Worm (Caenorhabditis elegans): ENCODE results near the gene Y51H7C.7.
A peak's percentile ranks its signal among the peaks of the same experiment; 100 is the strongest.

The Y51H7C.7 gene

ce11 chrII:1371533-1371932 lies 30.8 kb upstream of the Y51H7C.7 start:
- TF ChIP-seq nhr-43 (tag; optimal IDR thresholded peaks at IDR 0.05; ENCODE audit: poor library complexity, severe bottlenecking): no peak
- peak; percentile 22 for TF ChIP-seq lsy-12 (tag; optimal IDR thresholded peaks at IDR 0.05)

- TF ChIP-seq nfya-1 (tag; optimal IDR thresholded peaks at IDR 0.05; ENCODE audit: insufficient read depth) (peak; percentile 51), nhr-25 (tag; optimal IDR thresholded peaks at IDR 0.05) (no peak)
These were observed 30.2 kb upstream of the Y51H7C.7 start for ce11 chrII:1372138-1372537.

- TF ChIP-seq daf-12 (tag; optimal IDR thresholded peaks at IDR 0.05): no peak
- TF ChIP-seq nfya-1 (tag; optimal IDR thresholded peaks at IDR 0.05; ENCODE audit: insufficient read depth): peak; percentile 83
These were observed 29.4 kb upstream of the Y51H7C.7 start for ce11 chrII:1372966-1373365.

ce11 chrII:1374486-1374885 lies 27.9 kb upstream of the Y51H7C.7 start:
- no peak for TF ChIP-seq ceh-28 (tag; optimal IDR thresholded peaks at IDR 0.05)
- TF ChIP-seq nfya-1 (tag; optimal IDR thresholded peaks at IDR 0.05; ENCODE audit: insufficient read depth): peak; percentile 78

- no peak for TF ChIP-seq nhr-11 (tag; optimal IDR thresholded peaks at IDR 0.05)
- no peak for TF ChIP-seq snpc-4 (tag; optimal IDR thresholded peaks at IDR 0.05)
- no peak for TF ChIP-seq lsy-12 (tag; optimal IDR thresholded peaks at IDR 0.05)
- no peak for TF ChIP-seq fkh-2 (tag; optimal IDR thresholded peaks at IDR 0.05)
- TF ChIP-seq unc-39 (tag; optimal IDR thresholded peaks at IDR 0.05): no peak
- TF ChIP-seq ceh-16 (tag; optimal IDR thresholded peaks at IDR 0.05): no peak
These were observed 27.5 kb upstream of the Y51H7C.7 start, which contains the start of gene rog-1 for ce11 chrII:1374889-1375288. TSS of gene rog-1 (minus strand) at chrII:1374989.

- peak; percentile 30 for TF ChIP-seq nfya-1 (tag; optimal IDR thresholded peaks at IDR 0.05; ENCODE audit: insufficient read depth)
- no peak for TF ChIP-seq ztf-4 (tag; optimal IDR thresholded peaks at IDR 0.05)
- peak; percentile 55 for TF ChIP-seq egl-5 (tag; optimal IDR thresholded peaks at IDR 0.05)
These were observed 26.7 kb upstream of the Y51H7C.7 start for ce11 chrII:1375627-1376026.

- no peak for TF ChIP-seq ceh-9 (tag; optimal IDR thresholded peaks at IDR 0.05)
- TF ChIP-seq pqm-1 (tag; optimal IDR thresholded peaks at IDR 0.05): no peak
- no peak for TF ChIP-seq eor-1 (tag; optimal IDR thresholded peaks at IDR 0.05)
- no peak for TF ChIP-seq ztf-11 (tag; optimal IDR thresholded peaks at IDR 0.05)
- no peak for TF ChIP-seq lsy-12 (tag; optimal IDR thresholded peaks at IDR 0.05)
- TF ChIP-seq hmg-11 (tag; optimal IDR thresholded peaks at IDR 0.05): no peak
- TF ChIP-seq nhr-43 (tag; optimal IDR thresholded peaks at IDR 0.05; ENCODE audit: poor library complexity, severe bottlenecking): no peak
- TF ChIP-seq ceh-82 (tag; optimal IDR thresholded peaks at IDR 0.05): no peak
- no peak for TF ChIP-seq elt-3 (tag; optimal IDR thresholded peaks at IDR 0.05)
- TF ChIP-seq elt-2 (tag; optimal IDR thresholded peaks at IDR 0.05): no peak
- TF ChIP-seq fos-1 (tag; optimal IDR thresholded peaks at IDR 0.05): no peak
- no peak for TF ChIP-seq nhr-25 (tag; optimal IDR thresholded peaks at IDR 0.05)
- no peak for TF ChIP-seq egl-5 (tag; optimal IDR thresholded peaks at IDR 0.05)
- no peak for TF ChIP-seq sea-2 (GFP tag; optimal IDR thresholded peaks at IDR 0.05)
- TF ChIP-seq nhr-67 (tag; optimal IDR thresholded peaks at IDR 0.05): no peak
- TF ChIP-seq ama-1 (optimal IDR thresholded peaks at IDR 0.05): no peak
- TF ChIP-seq zag-1 (tag; optimal IDR thresholded peaks at IDR 0.05): no peak
- no peak for TF ChIP-seq pha-4 (tag; optimal IDR thresholded peaks at IDR 0.05)
- TF ChIP-seq elt-1 (tag; optimal IDR thresholded peaks at IDR 0.05): no peak
These were observed 25.6 kb upstream of the Y51H7C.7 start for ce11 chrII:1376795-1377194.

- TF ChIP-seq ztf-4 (tag; optimal IDR thresholded peaks at IDR 0.05): no peak
- TF ChIP-seq nhr-25 (tag; optimal IDR thresholded peaks at IDR 0.05): no peak
- TF ChIP-seq lsy-12 (tag; optimal IDR thresholded peaks at IDR 0.05): no peak
- no peak for TF ChIP-seq zag-1 (tag; optimal IDR thresholded peaks at IDR 0.05)
- TF ChIP-seq pha-4 (tag; optimal IDR thresholded peaks at IDR 0.05): no peak
- no peak for TF ChIP-seq fos-1 (tag; optimal IDR thresholded peaks at IDR 0.05)
- TF ChIP-seq ceh-82 (tag; optimal IDR thresholded peaks at IDR 0.05): no peak
- no peak for TF ChIP-seq nhr-12 (tag; optimal IDR thresholded peaks at IDR 0.05)
- TF ChIP-seq ceh-16 (tag; optimal IDR thresholded peaks at IDR 0.05): no peak
- no peak for TF ChIP-seq R02D3.7 (tag; optimal IDR thresholded peaks at IDR 0.05)
- TF ChIP-seq nfya-1 (tag; optimal IDR thresholded peaks at IDR 0.05; ENCODE audit: insufficient read depth): no peak
- TF ChIP-seq aly-2 (tag; optimal IDR thresholded peaks at IDR 0.05): no peak
- no peak for TF ChIP-seq elt-2 (tag; optimal IDR thresholded peaks at IDR 0.05)
- TF ChIP-seq mml-1 (tag; optimal IDR thresholded peaks at IDR 0.05): no peak
- no peak for TF ChIP-seq nhr-76 (tag; optimal IDR thresholded peaks at IDR 0.05)
- TF ChIP-seq sea-2 (GFP tag; optimal IDR thresholded peaks at IDR 0.05): no peak
These were observed 24.1 kb upstream of the Y51H7C.7 start, which contains the start of gene F54D12.10 for ce11 chrII:1378259-1378658. TSS of gene F54D12.10 (minus strand) at chrII:1378359.

Data from whole organism, L3 larva.